Fruit fly (Drosophila melanogaster) whole organism, embryonic: ENCODE data around the gene Ythdc1.

Experiments
- BEAF-32 ChIP-seq: fragments of 200-800 bp; sonication (Bioruptor generic); optimal IDR thresholded peaks from 3 replicates; lab custom pipeline; 2017; ENCODE audit warnings: missing biosample characterization, missing genetic modification characterization, mild to moderate bottlenecking, moderate library complexity, missing genetic modification reagents
- Blimp-1 ChIP-seq: fragments of 200-800 bp; sonication (Bioruptor generic); optimal IDR thresholded peaks from 3 replicates; lab custom pipeline; 2018; ENCODE audit warnings: missing biosample characterization, missing genetic modification characterization, mild to moderate bottlenecking, moderate library complexity, missing genetic modification reagents
- C15 ChIP-seq: fragments of 200-800 bp; sonication (Bioruptor generic); IDR thresholded peaks from 3 replicates; pipeline ENCODE4 v1.3.6; 2022; ENCODE audit warnings: missing biosample characterization, missing genetic modification characterization
- CG10654 ChIP-seq: fragments of 200-800 bp; sonication (Bioruptor generic); optimal IDR thresholded peaks from 2 replicates; lab custom pipeline; 2016; ENCODE audit warnings: missing biosample characterization, missing genetic modification characterization
- CG11398 ChIP-seq: fragments of 200-800 bp; sonication (Bioruptor generic); optimal IDR thresholded peaks from 2 replicates; lab custom pipeline; 2016; ENCODE audit warnings: missing biosample characterization, missing genetic modification characterization
- CG11560 ChIP-seq: fragments of 200-800 bp; sonication (Bioruptor generic); IDR thresholded peaks from 3 replicates; pipeline ENCODE4 v1.3.6; 2022; ENCODE audit warnings: missing biosample characterization, missing genetic modification characterization
- CG12942 ChIP-seq: fragments of 200-800 bp; sonication (Bioruptor generic); optimal IDR thresholded peaks from 3 replicates; lab custom pipeline; 2016; ENCODE audit warnings: missing biosample characterization, missing genetic modification characterization
- CG13775 ChIP-seq: fragments of 200-800 bp; sonication (Bioruptor generic); optimal IDR thresholded peaks from 3 replicates; lab custom pipeline; 2017; ENCODE audit warnings: missing biosample characterization, mild to moderate bottlenecking, missing genetic modification characterization
- CG14710 ChIP-seq: fragments of 200-800 bp; sonication (Bioruptor generic); optimal IDR thresholded peaks from 3 replicates; lab custom pipeline; 2019; ENCODE audit warnings: missing biosample characterization, mild to moderate bottlenecking, missing genetic modification characterization, moderate library complexity
- CG14860 ChIP-seq: fragments of 200-800 bp; sonication (Bioruptor generic); IDR thresholded peaks from 3 replicates; pipeline ENCODE4 v1.3.6; 2022; ENCODE audit warnings: missing biosample characterization, missing genetic modification characterization; ENCODE audit not compliant: partially characterized antibody
- CG15073 ChIP-seq: fragments of 200-800 bp; sonication (Bioruptor generic); optimal IDR thresholded peaks from 2 replicates; lab custom pipeline; 2016; ENCODE audit warnings: missing biosample characterization, missing genetic modification characterization
- CG17612 ChIP-seq: fragments of 200-800 bp; sonication (Bioruptor generic); IDR thresholded peaks from 2 replicates; pipeline ENCODE4 v1.3.6; 2022; ENCODE audit warnings: missing biosample characterization, missing genetic modification characterization
- CG17829 ChIP-seq: fragments of 200-800 bp; optimal IDR thresholded peaks from 2 replicates; lab custom pipeline; 2019; ENCODE audit warnings: missing biosample characterization, mild to moderate bottlenecking, missing genetic modification characterization, moderate library complexity
- CG1832 ChIP-seq: fragments of 200-800 bp; sonication (Bioruptor generic); optimal IDR thresholded peaks from 2 replicates; lab custom pipeline; 2017; ENCODE audit warnings: missing biosample characterization, mild to moderate bottlenecking, missing genetic modification characterization, inconsistent platforms
- CG2129 ChIP-seq: fragments of 200-800 bp; sonication (Bioruptor generic); IDR thresholded peaks from 2 replicates; pipeline ENCODE4 v1.3.6; 2022; ENCODE audit warnings: missing biosample characterization, missing genetic modification characterization; ENCODE audit not compliant: partially characterized antibody
- CG2199 ChIP-seq: fragments of 200-800 bp; sonication (Bioruptor generic); IDR thresholded peaks from 3 replicates; pipeline ENCODE4 v1.3.6; 2022; ENCODE audit warnings: missing biosample characterization, missing genetic modification characterization
- CG31224 ChIP-seq: fragments of 200-800 bp; sonication (Bioruptor generic); IDR thresholded peaks from 2 replicates; pipeline ENCODE4 v1.3.6; 2022; ENCODE audit warnings: missing biosample characterization, missing genetic modification characterization
- CG3163 ChIP-seq: fragments of 200-800 bp; sonication (Bioruptor generic); optimal IDR thresholded peaks from 3 replicates; lab custom pipeline; 2016; ENCODE audit warnings: missing biosample characterization, missing genetic modification characterization
- CG3995 ChIP-seq: fragments of 200-800 bp; sonication (Bioruptor generic); optimal IDR thresholded peaks from 3 replicates; lab custom pipeline; 2016; ENCODE audit warnings: missing biosample characterization, missing genetic modification characterization
- CG6254 ChIP-seq: fragments of 200-800 bp; sonication (Bioruptor generic); optimal IDR thresholded peaks from 3 replicates; lab custom pipeline; 2017; ENCODE audit warnings: mild to moderate bottlenecking, missing biosample characterization, missing genetic modification reagents, missing genetic modification characterization
- CG7271 ChIP-seq: fragments of 200-800 bp; sonication (Bioruptor generic); optimal IDR thresholded peaks from 2 replicates; lab custom pipeline; 2018; ENCODE audit warnings: missing biosample characterization, mild to moderate bottlenecking, missing genetic modification characterization, moderate library complexity
- CG8359 ChIP-seq: fragments of 200-800 bp; sonication (Bioruptor generic); optimal IDR thresholded peaks from 2 replicates; lab custom pipeline; 2017; ENCODE audit warnings: missing biosample characterization, mild to moderate bottlenecking, missing genetic modification characterization, borderline replicate concordance
- CG8478 ChIP-seq: fragments of >200 bp; optimal IDR thresholded peaks from 2 replicates; lab custom pipeline; 2018
- CG8924 ChIP-seq: fragments of 200-800 bp; optimal IDR thresholded peaks from 3 replicates; lab custom pipeline; 2019; ENCODE audit warnings: missing biosample characterization, mild to moderate bottlenecking, missing genetic modification characterization, moderate library complexity
- CoRest ChIP-seq: fragments of 200-800 bp; sonication (Bioruptor generic); optimal IDR thresholded peaks from 3 replicates; lab custom pipeline; 2018; ENCODE audit warnings: missing biosample characterization, mild to moderate bottlenecking, missing genetic modification characterization, moderate library complexity
- Dbx ChIP-seq: fragments of 200-800 bp; sonication (Bioruptor generic); IDR thresholded peaks from 3 replicates; pipeline ENCODE4 v1.3.6; 2022; ENCODE audit warnings: missing biosample characterization, missing genetic modification characterization
- Fer3 ChIP-seq: fragments of 200-800 bp; sonication (Bioruptor generic); optimal IDR thresholded peaks from 2 replicates; lab custom pipeline; 2018; ENCODE audit warnings: missing biosample characterization, mild to moderate bottlenecking, missing genetic modification characterization, moderate library complexity
- HLHmδ ChIP-seq: fragments of 200-800 bp; sonication (Bioruptor generic); optimal IDR thresholded peaks from 2 replicates; lab custom pipeline; 2018; ENCODE audit warnings: missing biosample characterization, mild to moderate bottlenecking, missing genetic modification characterization, moderate library complexity
- Hand ChIP-seq: fragments of 200-800 bp; sonication (Bioruptor generic); optimal IDR thresholded peaks from 2 replicates; lab custom pipeline; 2017; ENCODE audit warnings: mild to moderate bottlenecking, missing biosample characterization, missing genetic modification reagents, missing genetic modification characterization
- Lpt ChIP-seq: fragments of >200 bp; optimal IDR thresholded peaks from 2 replicates; lab custom pipeline; 2018; ENCODE audit warnings: missing biosample characterization, missing genetic modification characterization
- MBD-R2 ChIP-seq: fragments of 200-800 bp; sonication (Bioruptor generic); IDR thresholded peaks from 2 replicates; pipeline ENCODE4 v1.3.6; 2022; ENCODE audit warnings: missing biosample characterization, missing genetic modification characterization
- NC2α ChIP-seq: fragments of 200-800 bp; sonication (Bioruptor generic); optimal IDR thresholded peaks from 2 replicates; lab custom pipeline; 2016; ENCODE audit warnings: missing biosample characterization, missing genetic modification characterization
- Opbp ChIP-seq: fragments of 200-800 bp; sonication (Bioruptor generic); IDR thresholded peaks from 3 replicates; pipeline ENCODE4 v1.3.6; 2022; ENCODE audit warnings: missing biosample characterization, missing genetic modification characterization; ENCODE audit not compliant: partially characterized antibody
- Ravus ChIP-seq: fragments of 200-800 bp; sonication (Bioruptor generic); IDR thresholded peaks from 2 replicates; pipeline ENCODE4 v1.3.6; 2022; ENCODE audit warnings: missing biosample characterization, missing genetic modification characterization
- Scr ChIP-seq: fragments of 200-800 bp; sonication (Bioruptor generic); IDR thresholded peaks from 2 replicates; pipeline ENCODE4 v1.3.6; 2022; ENCODE audit warnings: missing biosample characterization, missing genetic modification characterization; ENCODE audit not compliant: partially characterized antibody
- Xrp1 ChIP-seq: fragments of 200-800 bp; sonication (Bioruptor generic); IDR thresholded peaks from 2 replicates; pipeline ENCODE4 v1.3.6; 2022; ENCODE audit warnings: missing biosample characterization, missing genetic modification characterization
- al ChIP-seq: fragments of 200-800 bp; sonication (Bioruptor generic); IDR thresholded peaks from 2 replicates; pipeline ENCODE4 v1.3.6; 2022; ENCODE audit warnings: missing biosample characterization, missing genetic modification characterization
- chn ChIP-seq: fragments of 200-800 bp; sonication (Bioruptor generic); optimal IDR thresholded peaks from 2 replicates; lab custom pipeline; 2016; ENCODE audit warnings: missing biosample characterization, missing genetic modification characterization
- gt ChIP-seq: fragments of 200-800 bp; sonication (Bioruptor generic); IDR thresholded peaks from 2 replicates; pipeline ENCODE4 v1.3.6; 2022; ENCODE audit warnings: missing biosample characterization, missing genetic modification characterization
- hth ChIP-seq: fragments of >200 bp; optimal IDR thresholded peaks from 2 replicates; lab custom pipeline; 2017; ENCODE audit warnings: inconsistent platforms
- ken ChIP-seq: fragments of 200-800 bp; sonication (Bioruptor generic); IDR thresholded peaks from 3 replicates; pipeline ENCODE4 v1.3.6; 2022; ENCODE audit warnings: missing biosample characterization, missing genetic modification characterization
- nau ChIP-seq: fragments of 200-800 bp; sonication (Bioruptor generic); optimal IDR thresholded peaks from 3 replicates; lab custom pipeline; 2017; ENCODE audit warnings: missing biosample characterization, mild to moderate bottlenecking, missing genetic modification characterization, missing genetic modification reagents
- nom ChIP-seq: fragments of 200-800 bp; sonication (Bioruptor generic); optimal IDR thresholded peaks from 2 replicates; lab custom pipeline; 2017; ENCODE audit warnings: missing biosample characterization, missing genetic modification characterization, mild to moderate bottlenecking, moderate library complexity, missing genetic modification reagents
- onecut ChIP-seq: fragments of 200-800 bp; sonication (Bioruptor generic); IDR thresholded peaks from 2 replicates; pipeline ENCODE4 v1.3.6; 2022; ENCODE audit warnings: missing biosample characterization, missing genetic modification characterization
- pb ChIP-seq: fragments of 200-800 bp; sonication (Bioruptor generic); optimal IDR thresholded peaks from 3 replicates; lab custom pipeline; 2016; ENCODE audit warnings: missing biosample characterization, missing genetic modification characterization
- peb ChIP-seq: fragments of 200-800 bp; sonication (Bioruptor generic); IDR thresholded peaks from 2 replicates; pipeline ENCODE4 v1.3.6; 2022; ENCODE audit warnings: missing biosample characterization, missing genetic modification characterization
- sim ChIP-seq: fragments of 200-800 bp; sonication (Bioruptor generic); IDR thresholded peaks from 2 replicates; pipeline ENCODE4 v1.3.6; 2022; ENCODE audit warnings: missing biosample characterization, missing genetic modification characterization
- tap ChIP-seq: fragments of 200-800 bp; optimal IDR thresholded peaks from 3 replicates; lab custom pipeline; 2019; ENCODE audit warnings: missing biosample characterization, mild to moderate bottlenecking, missing genetic modification characterization, moderate library complexity
- toy ChIP-seq: fragments of 200-800 bp; sonication (Bioruptor generic); IDR thresholded peaks from 2 replicates; pipeline ENCODE4 v1.3.6; 2022; ENCODE audit warnings: missing biosample characterization, missing genetic modification characterization
- wdn ChIP-seq: fragments of 200-800 bp; sonication (Bioruptor generic); IDR thresholded peaks from 2 replicates; pipeline ENCODE4 v1.3.6; 2022; ENCODE audit warnings: missing biosample characterization, missing genetic modification characterization

Ythdc1 gene

DNA sequence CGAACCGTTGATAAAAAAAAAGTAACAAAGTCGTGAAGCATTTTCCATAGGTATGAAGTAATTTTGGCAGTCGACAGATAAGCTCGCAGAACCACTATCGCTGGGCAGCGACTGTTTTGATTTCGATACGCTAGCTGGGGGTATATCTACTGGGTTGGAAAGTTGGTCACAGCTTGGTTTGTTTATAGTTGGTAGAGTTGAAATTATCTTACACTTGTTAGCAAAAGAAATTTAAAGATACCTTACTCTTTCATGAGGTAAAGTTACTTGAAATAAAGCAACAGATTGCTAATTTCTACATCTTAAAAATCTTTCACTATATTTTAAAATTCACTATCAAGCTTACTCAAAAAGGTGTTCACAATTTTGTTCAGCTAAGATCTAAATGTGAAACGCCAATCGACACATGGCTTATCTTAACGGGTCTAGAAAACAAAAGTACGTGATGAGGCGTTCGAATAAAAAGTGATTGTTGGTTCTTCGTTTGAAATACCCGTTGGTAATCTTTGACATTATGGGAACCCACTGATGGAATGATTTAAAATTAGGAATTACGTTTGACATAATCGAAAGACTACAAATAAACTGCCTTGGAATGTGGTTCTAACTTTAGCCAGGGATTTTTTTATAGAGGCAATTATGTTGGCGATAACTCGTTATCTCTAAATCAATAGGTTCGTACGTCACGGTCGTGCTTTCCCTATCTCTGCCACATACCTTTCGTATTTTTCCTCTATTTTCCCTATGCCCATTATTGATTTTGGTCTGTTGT lies 23.2 kb downstream of the Ythdc1 start (continued):
- TF ChIP-seq Blimp-1 (GFP tag; lab: Kevin White, UChicago) (no peak), CG12942 (GFP tag; lab: Kevin White, UChicago) (no peak), Opbp (GFP tag; lab: Robert Waterston, UW) (no peak), CG14860 (GFP tag; lab: Robert Waterston, UW) (no peak), CG31224 (GFP tag; lab: Robert Waterston, UW) (no peak), ken (GFP tag; lab: Robert Waterston, UW) (0 out of 3 replicates have a peak, but pooled peaks have one; percentile 38), Dbx (GFP tag; lab: Robert Waterston, UW) (0 out of 3 replicates have a peak, but pooled peaks have one; percentile 28), CG10654 (no peak), Ravus (GFP tag; lab: Robert Waterston, UW) (no peak), BEAF-32 (GFP tag; lab: Kevin White, UChicago) (no peak), wdn (0 out of 2 replicates have a peak, but pooled peaks have one; percentile 9), CG15073 (GFP tag; lab: Kevin White, UChicago) (no peak), CG11560 (tag; lab: Robert Waterston, UW) (no peak), CoRest (tag; lab: Kevin White, UChicago) (peak; percentile 12), MBD-R2 (GFP tag; lab: Robert Waterston, UW) (no peak), CG8359 (GFP tag; lab: Kevin White, UChicago) (no peak), onecut (GFP tag; lab: Robert Waterston, UW) (peak; percentile 27; the same call in 1 of the 2 replicates), nau (GFP tag; lab: Kevin White, UChicago) (no peak), Hand (GFP tag; lab: Kevin White, UChicago) (peak; percentile 14), peb (GFP tag; lab: Robert Waterston, UW) (no peak), CG1832 (no peak), sim (GFP tag; lab: Robert Waterston, UW) (no peak), CG17612 (GFP tag; lab: Robert Waterston, UW) (no peak), Lpt (GFP tag; lab: Kevin White, UChicago) (no peak), CG7271 (tag; lab: Kevin White, UChicago) (no peak), CG2129 (no peak), Scr (GFP tag; lab: Robert Waterston, UW) (no peak), CG6254 (GFP tag; lab: Kevin White, UChicago) (no peak), al (GFP tag; lab: Robert Waterston, UW) (no peak), CG11398 (GFP tag; lab: Kevin White, UChicago) (no peak), C15 (no peak), CG8478 (lab: Kevin White, UChicago) (no peak), CG3163 (GFP tag; lab: Kevin White, UChicago) (no peak), CG8924 (tag; lab: Kevin White, UChicago) (no peak), gt (GFP tag; lab: Robert Waterston, UW) (no peak), hth (lab: Kevin White, UChicago) (no peak), pb (GFP tag; lab: Kevin White, UChicago) (no peak), CG3995 (GFP tag; lab: Kevin White, UChicago) (no peak), CG13775 (GFP tag; lab: Kevin White, UChicago) (no peak), Fer3 (tag; lab: Kevin White, UChicago) (no peak), CG17829 (tag; lab: Kevin White, UChicago) (no peak), chn (GFP tag; lab: Kevin White, UChicago) (no peak), CG14710 (no peak), toy (GFP tag; lab: Robert Waterston, UW) (no peak), HLHmδ (GFP tag; lab: Kevin White, UChicago) (no peak), nom (GFP tag; lab: Kevin White, UChicago) (no peak), Xrp1 (GFP tag; lab: Robert Waterston, UW) (no peak), CG2199 (GFP tag; lab: Robert Waterston, UW) (no peak), tap (tag; lab: Kevin White, UChicago) (no peak), NC2α (no peak)
